Worm (Caenorhabditis elegans) whole organism, late embryonic: Measurements from ENCODE around the gene mmcm-1.

Source experiments
- T23F11.4 ChIP-seq: fragments of 200-800 bp; sonication (Bioruptor generic); optimal IDR thresholded peaks from 2 replicates; lab custom pipeline; 2018; ENCODE audit warnings: mild to moderate bottlenecking, missing genetic modification characterization, missing compliant biosample characterization
- ama-1 ChIP-seq: fragments of 150-350 bp; optimal IDR thresholded peaks from 2 replicates; lab custom pipeline; 2014
- ceh-14 ChIP-seq: sonication (generic microtip); optimal IDR thresholded peaks from 2 replicates; lab custom pipeline; 2016; ENCODE audit warnings: missing genotype, missing genetic modification characterization, missing compliant biosample characterization
- ceh-30 ChIP-seq: fragments of 150-350 bp; optimal IDR thresholded peaks from 2 replicates; lab custom pipeline; 2014; ENCODE audit warnings: missing biosample characterization, missing genetic modification characterization
- ets-4 ChIP-seq: sonication (generic microtip); optimal IDR thresholded peaks from 2 replicates; lab custom pipeline; 2016; ENCODE audit warnings: missing genetic modification characterization, missing compliant biosample characterization
- fkh-10 ChIP-seq: fragments of 150-350 bp; optimal IDR thresholded peaks from 2 replicates; lab custom pipeline; 2014; ENCODE audit warnings: missing biosample characterization, missing genetic modification reagents, missing genetic modification characterization
- fkh-6 ChIP-seq: sonication (generic microtip); optimal IDR thresholded peaks from 2 replicates; lab custom pipeline; 2016; ENCODE audit warnings: missing genetic modification characterization, missing compliant biosample characterization
- hlh-30 ChIP-seq: sonication (generic microtip); optimal IDR thresholded peaks from 2 replicates; lab custom pipeline; 2017; ENCODE audit warnings: antibody characterized with exemption, missing genetic modification characterization, missing compliant biosample characterization; ENCODE audit not compliant: insufficient read depth
- nhr-11 ChIP-seq: fragments of 150-350 bp; optimal IDR thresholded peaks from 2 replicates; lab custom pipeline; 2014; ENCODE audit warnings: missing biosample characterization, missing genetic modification characterization
- odd-2 ChIP-seq: sonication (generic microtip); optimal IDR thresholded peaks from 2 replicates; lab custom pipeline; 2017; ENCODE audit warnings: antibody characterized with exemption, mild to moderate bottlenecking, missing genetic modification characterization, missing compliant biosample characterization
- pat-9 ChIP-seq: fragments of 200-800 bp; sonication (Bioruptor generic); optimal IDR thresholded peaks from 2 replicates; lab custom pipeline; 2018; ENCODE audit warnings: mild to moderate bottlenecking, missing genetic modification characterization, moderate library complexity, missing compliant biosample characterization
- pha-4 ChIP-seq: fragments of 150-350 bp; optimal IDR thresholded peaks from 2 replicates; lab custom pipeline; 2018; ENCODE audit warnings: missing biosample characterization, missing genetic modification reagents, missing genetic modification characterization
- tbx-2 ChIP-seq: sonication (generic microtip); optimal IDR thresholded peaks from 2 replicates; lab custom pipeline; 2016; ENCODE audit warnings: missing genetic modification characterization, missing compliant biosample characterization
- unc-55 ChIP-seq: sonication (generic microtip); optimal IDR thresholded peaks from 2 replicates; lab custom pipeline; 2017; ENCODE audit warnings: missing biosample characterization, missing genetic modification reagents, missing genetic modification characterization

- TF ChIP-seq hlh-30 (no peak), pha-4 (tag; lab: Kevin White, UChicago) (no peak), pat-9 (no peak), ama-1 (lab: Kevin White, UChicago) (no peak), T23F11.4 (GFP tag; lab: Kevin White, UChicago) (no peak), nhr-11 (tag; lab: Kevin White, UChicago) (no peak), ets-4 (tag; lab: Kevin White, UChicago) (no peak), ceh-14 (tag; lab: Kevin White, UChicago) (no peak), fkh-6 (tag; lab: Kevin White, UChicago) (no peak), tbx-2 (no peak), odd-2 (tag; lab: Kevin White, UChicago) (no peak), ceh-30 (tag; lab: Kevin White, UChicago) (no peak), unc-55 (GFP tag; lab: Kevin White, UChicago) (no peak), fkh-10 (GFP tag; lab: Kevin White, UChicago) (no peak)
Measured at ce11 chrIII:3907587-3907986, at the start of gene mmcm-1.
